Worm (Caenorhabditis elegans) whole organism, L2 larva: ENCODE measurements around the gene srg-4.

ENCODE experiments used
- C34F6.9 ChIP-seq: fragments of 150-350 bp; optimal IDR thresholded peaks from 2 replicates; lab custom pipeline; 2014; ENCODE audit warnings: missing biosample characterization, missing genetic modification characterization
- F13H6.1 ChIP-seq: sonication (generic microtip); optimal IDR thresholded peaks from 2 replicates; lab custom pipeline; 2016; ENCODE audit warnings: missing genetic modification characterization, missing compliant biosample characterization
- R02D3.7 ChIP-seq: fragments of 150-350 bp; optimal IDR thresholded peaks from 2 replicates; lab custom pipeline; 2014; ENCODE audit warnings: missing biosample characterization, missing genetic modification characterization
- Y55F3AM.14 ChIP-seq: fragments of 200-800 bp; sonication (Bioruptor generic); optimal IDR thresholded peaks from 2 replicates; lab custom pipeline; 2018; ENCODE audit warnings: mild to moderate bottlenecking, missing genetic modification characterization, missing compliant biosample characterization
- ZK546.5 ChIP-seq: sonication (generic microtip); optimal IDR thresholded peaks from 2 replicates; lab custom pipeline; 2017; ENCODE audit warnings: missing biosample characterization, missing genetic modification characterization
- alr-1 ChIP-seq: fragments of 150-350 bp; optimal IDR thresholded peaks from 2 replicates; lab custom pipeline; 2014; ENCODE audit warnings: missing biosample characterization, missing genetic modification characterization
- aly-2 ChIP-seq: fragments of 150-350 bp; optimal IDR thresholded peaks from 2 replicates; lab custom pipeline; 2014; ENCODE audit warnings: missing biosample characterization, missing genetic modification characterization
- ama-1 ChIP-seq: fragments of 150-350 bp; optimal IDR thresholded peaks from 2 replicates; lab custom pipeline; 2018; ENCODE audit warnings: inconsistent platforms
- ceh-82 ChIP-seq: fragments of 150-350 bp; optimal IDR thresholded peaks from 2 replicates; lab custom pipeline; 2014; ENCODE audit warnings: missing biosample characterization, missing genetic modification characterization
- crh-2 ChIP-seq: sonication (generic microtip); optimal IDR thresholded peaks from 2 replicates; lab custom pipeline; 2017; ENCODE audit warnings: missing biosample characterization, missing genetic modification characterization
- dmd-4 ChIP-seq: sonication (generic microtip); optimal IDR thresholded peaks from 2 replicates; lab custom pipeline; 2017; ENCODE audit warnings: missing biosample characterization, missing genetic modification characterization
- egl-27 ChIP-seq: sonication (generic microtip); optimal IDR thresholded peaks from 3 replicates; lab custom pipeline; 2017; ENCODE audit warnings: missing biosample characterization, missing genetic modification reagents, missing genetic modification characterization
- elt-1 ChIP-seq: fragments of 150-350 bp; optimal IDR thresholded peaks from 2 replicates; lab custom pipeline; 2014; ENCODE audit warnings: missing biosample characterization, missing genetic modification characterization
- elt-3 ChIP-seq: sonication (generic microtip); optimal IDR thresholded peaks from 2 replicates; lab custom pipeline; 2017; ENCODE audit warnings: missing biosample characterization, missing genetic modification characterization
- fos-1 ChIP-seq: fragments of 150-350 bp; optimal IDR thresholded peaks from 2 replicates; lab custom pipeline; 2014; ENCODE audit warnings: missing biosample characterization, missing genetic modification characterization
- gmeb-1 ChIP-seq: fragments of 150-350 bp; optimal IDR thresholded peaks from 2 replicates; lab custom pipeline; 2014; ENCODE audit warnings: missing biosample characterization, missing genetic modification characterization
- lin-11 ChIP-seq: fragments of 150-350 bp; sonication (generic microtip); optimal IDR thresholded peaks from 2 replicates; lab custom pipeline; 2014; ENCODE audit warnings: missing biosample characterization, missing genetic modification characterization, inconsistent platforms, mixed read lengths
- lin-13 ChIP-seq: fragments of 150-350 bp; optimal IDR thresholded peaks from 2 replicates; lab custom pipeline; 2014; ENCODE audit warnings: missing biosample characterization, missing genetic modification reagents, missing genetic modification characterization
- lin-39 ChIP-seq: fragments of 150-350 bp; optimal IDR thresholded peaks from 2 replicates; lab custom pipeline; 2014; ENCODE audit warnings: missing biosample characterization, missing genetic modification reagents, missing genetic modification characterization
- lsy-2 ChIP-seq, 2 experiments: fragments of 150-350 bp in 1 of 2; sonication (generic microtip) in 1 of 2; optimal IDR thresholded peaks; 2 replicates each; lab custom pipeline; 2014 to 2017; ENCODE audit warnings: missing biosample characterization in 2 of 2, missing genetic modification characterization in 2 of 2
- mab-5 ChIP-seq: fragments of 150-350 bp; optimal IDR thresholded peaks from 2 replicates; lab custom pipeline; 2014; ENCODE audit warnings: missing biosample characterization, missing genetic modification characterization
- mbf-1 ChIP-seq: sonication (generic microtip); optimal IDR thresholded peaks from 2 replicates; lab custom pipeline; 2017; ENCODE audit warnings: missing biosample characterization, missing genetic modification characterization
- mdl-1 ChIP-seq, 2 experiments: fragments of 150-350 bp in 1 of 2; sonication (generic microtip) in 1 of 2; optimal IDR thresholded peaks; 2 replicates each; lab custom pipeline; 2017; ENCODE audit warnings: missing biosample characterization in 2 of 2, missing genetic modification characterization in 2 of 2
- nhr-10 ChIP-seq: sonication (generic microtip); optimal IDR thresholded peaks from 2 replicates; lab custom pipeline; 2017; ENCODE audit warnings: missing biosample characterization, missing genetic modification characterization
- nhr-129 ChIP-seq: fragments of 150-350 bp; optimal IDR thresholded peaks from 2 replicates; lab custom pipeline; 2014; ENCODE audit warnings: missing biosample characterization, missing genetic modification characterization
- nhr-21 ChIP-seq: fragments of 150-350 bp; optimal IDR thresholded peaks from 2 replicates; lab custom pipeline; 2014; ENCODE audit warnings: missing biosample characterization, missing genetic modification characterization
- nhr-23 ChIP-seq: fragments of 150-350 bp; optimal IDR thresholded peaks from 2 replicates; lab custom pipeline; 2014; ENCODE audit warnings: missing biosample characterization, missing genetic modification reagents, missing genetic modification characterization
- nhr-237 ChIP-seq: fragments of 150-350 bp; optimal IDR thresholded peaks from 2 replicates; lab custom pipeline; 2014; ENCODE audit warnings: missing biosample characterization, missing genetic modification characterization
- nhr-25 ChIP-seq: fragments of 150-350 bp; sonication (generic microtip); optimal IDR thresholded peaks from 3 replicates; lab custom pipeline; 2014; ENCODE audit warnings: missing biosample characterization, missing genetic modification characterization
- nhr-6 ChIP-seq: fragments of 150-350 bp; optimal IDR thresholded peaks from 2 replicates; lab custom pipeline; 2014; ENCODE audit warnings: missing biosample characterization, missing genetic modification characterization
- nhr-77 ChIP-seq: fragments of 150-350 bp; optimal IDR thresholded peaks from 2 replicates; lab custom pipeline; 2014; ENCODE audit warnings: missing biosample characterization, missing genetic modification characterization
- peb-1 ChIP-seq: fragments of 150-350 bp; optimal IDR thresholded peaks from 2 replicates; lab custom pipeline; 2014; ENCODE audit warnings: missing biosample characterization, missing genetic modification characterization
- sem-4 ChIP-seq: fragments of 150-350 bp; optimal IDR thresholded peaks from 2 replicates; lab custom pipeline; 2014; ENCODE audit warnings: missing biosample characterization, missing genetic modification reagents, missing genetic modification characterization
- skn-1 ChIP-seq: sonication (generic microtip); optimal IDR thresholded peaks from 2 replicates; lab custom pipeline; 2017; ENCODE audit warnings: missing biosample characterization, missing genetic modification characterization
- sma-3 ChIP-seq: sonication (generic microtip); optimal IDR thresholded peaks from 2 replicates; lab custom pipeline; 2016; ENCODE audit warnings: missing genetic modification reagents, missing genetic modification characterization, missing compliant biosample characterization
- sma-9 ChIP-seq, 2 experiments: fragments of 150-350 bp in 1 of 2; sonication (generic microtip) in 1 of 2; optimal IDR thresholded peaks; 2 replicates each; lab custom pipeline; 2014 to 2016; ENCODE audit warnings: missing genetic modification characterization in 2 of 2, mild to moderate bottlenecking in 1 of 2, missing biosample characterization in 1 of 2, missing compliant biosample characterization in 1 of 2, missing genetic modification reagents in 1 of 2, moderate library complexity in 1 of 2
- snpc-4 ChIP-seq: fragments of 150-350 bp; optimal IDR thresholded peaks from 2 replicates; lab custom pipeline; 2014; ENCODE audit warnings: missing biosample characterization, missing genetic modification characterization
- unc-39 ChIP-seq: fragments of 150-350 bp; optimal IDR thresholded peaks from 2 replicates; lab custom pipeline; 2014; ENCODE audit warnings: missing biosample characterization, missing genetic modification characterization
- unc-55 ChIP-seq: fragments of 150-350 bp; sonication (generic microtip); optimal IDR thresholded peaks from 3 replicates; lab custom pipeline; 2014; ENCODE audit warnings: missing biosample characterization, missing genetic modification reagents, missing genetic modification characterization
- zag-1 ChIP-seq: fragments of 150-350 bp; optimal IDR thresholded peaks from 2 replicates; lab custom pipeline; 2014; ENCODE audit warnings: missing biosample characterization, missing genetic modification characterization
- ztf-1 ChIP-seq: fragments of 200-800 bp; sonication (Bioruptor generic); conservative IDR thresholded peaks from 2 replicates; pipeline ENCODE4 v1.3.6; 2022; ENCODE audit warnings: missing genetic modification characterization, missing compliant biosample characterization
- ztf-11 ChIP-seq: sonication (generic microtip); optimal IDR thresholded peaks from 2 replicates; lab custom pipeline; 2017; ENCODE audit warnings: missing biosample characterization, missing genetic modification characterization
- ztf-4 ChIP-seq: fragments of 150-350 bp; optimal IDR thresholded peaks from 2 replicates; lab custom pipeline; 2014; ENCODE audit warnings: missing biosample characterization, missing genetic modification characterization

The srg-4 gene

DNA sequence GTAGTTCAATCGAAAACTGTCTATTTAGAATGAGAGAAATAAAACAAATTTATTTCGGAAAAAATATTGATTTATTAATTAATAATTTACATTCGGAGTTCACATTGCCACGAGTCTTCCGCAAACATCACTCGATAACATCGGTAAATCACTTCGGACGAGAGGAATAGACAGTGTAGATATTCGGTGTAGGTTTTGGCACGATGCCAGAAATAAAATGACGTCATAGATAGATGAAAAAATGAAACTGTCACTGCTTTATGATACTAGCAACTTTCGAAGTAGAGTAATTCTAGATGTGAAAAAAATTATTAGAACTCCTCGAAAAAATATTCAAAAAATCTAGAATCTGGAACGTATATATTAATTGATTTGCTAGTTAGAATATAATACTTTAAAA lies 17.6 kb upstream of the srg-4 start:
- TF ChIP-seq sma-9 (GFP tag; optimal IDR thresholded peaks at IDR 0.05; lab: Kevin White, UChicago) (peak; percentile 3), sma-9 (tag; optimal IDR thresholded peaks at IDR 0.05; lab: Kevin White, UChicago) (no peak), nhr-25 (tag; lab: Kevin White, UChicago) (no peak), snpc-4 (tag; lab: Kevin White, UChicago) (no peak), F13H6.1 (tag; lab: Kevin White, UChicago) (no peak)

ce11 chrIII:6278301-6278827 lies 16.5 kb upstream of the srg-4 start, which contains the start of gene C18F10.7:
C18F10.7 (minus strand) TSS chrIII:6278351.
- peak; percentile 74 for TF ChIP-seq unc-55 (GFP tag; lab: Kevin White, UChicago)
- TF ChIP-seq ztf-11 (tag; lab: Kevin White, UChicago), result no peak
- TF ChIP-seq dmd-4, result no peak
- no peak for TF ChIP-seq peb-1
- TF ChIP-seq lin-13 (GFP tag; lab: Kevin White, UChicago), result peak; percentile 49
- no peak for TF ChIP-seq elt-1 (tag; lab: Kevin White, UChicago)
- no peak for TF ChIP-seq ztf-4 (tag; lab: Kevin White, UChicago)
- no peak for TF ChIP-seq skn-1
- TF ChIP-seq nhr-77 (tag; lab: Kevin White, UChicago), result no peak
- peak; percentile 55 for TF ChIP-seq egl-27 (tag; lab: Kevin White, UChicago)
- TF ChIP-seq nhr-21 (tag; lab: Kevin White, UChicago), result no peak
- TF ChIP-seq nhr-129 (tag; lab: Kevin White, UChicago), result peak; percentile 57
- TF ChIP-seq ama-1 (lab: Kevin White, UChicago), result no peak
- TF ChIP-seq lin-39 (tag; lab: Kevin White, UChicago), result no peak
- TF ChIP-seq crh-2 (tag; lab: Kevin White, UChicago), result peak; percentile 66
- no peak for TF ChIP-seq ceh-82 (tag; lab: Kevin White, UChicago)
- no peak for TF ChIP-seq zag-1
- peak in 1 of 2 experiments; percentile 80 for TF ChIP-seq lsy-2 (tag; optimal IDR thresholded peaks at IDR 0.05; lab: Kevin White, UChicago)
- TF ChIP-seq mab-5 (tag; lab: Kevin White, UChicago), result peak; percentile 61
- no peak for TF ChIP-seq nhr-237 (tag; lab: Kevin White, UChicago)
- TF ChIP-seq mdl-1 (tag; optimal IDR thresholded peaks at IDR 0.05; lab: Kevin White, UChicago), result peak; percentile 85 to 90
- TF ChIP-seq snpc-4 (tag; lab: Kevin White, UChicago), result peak; percentile 25
- peak; percentile 80 for TF ChIP-seq sem-4 (tag; lab: Kevin White, UChicago)
- no peak for TF ChIP-seq unc-39 (tag; lab: Kevin White, UChicago)
- TF ChIP-seq R02D3.7, result peak; percentile 2
- TF ChIP-seq C34F6.9 (tag; lab: Kevin White, UChicago), result peak; percentile 87
- peak; percentile 54 for TF ChIP-seq fos-1 (tag; lab: Kevin White, UChicago)
- no peak for TF ChIP-seq nhr-25 (tag; lab: Kevin White, UChicago)
- peak; percentile 91 for TF ChIP-seq sma-9 (GFP tag; optimal IDR thresholded peaks at IDR 0.05; lab: Kevin White, UChicago)
- no peak for TF ChIP-seq sma-9 (tag; optimal IDR thresholded peaks at IDR 0.05; lab: Kevin White, UChicago)
- TF ChIP-seq Y55F3AM.14 (GFP tag; lab: Kevin White, UChicago), result no peak
- no peak for TF ChIP-seq lin-11 (tag; lab: Kevin White, UChicago)
- TF ChIP-seq alr-1 (tag; lab: Kevin White, UChicago), result no peak
- peak; percentile 63 for TF ChIP-seq gmeb-1 (tag; lab: Kevin White, UChicago)
- no peak for TF ChIP-seq nhr-10 (tag; lab: Kevin White, UChicago)
- TF ChIP-seq F13H6.1 (tag; lab: Kevin White, UChicago), result peak; percentile 70
- TF ChIP-seq aly-2, result no peak
- TF ChIP-seq mbf-1, result no peak
- TF ChIP-seq elt-3 (tag; lab: Kevin White, UChicago), result no peak
- TF ChIP-seq nhr-23 (tag; lab: Kevin White, UChicago), result no peak
- no peak for TF ChIP-seq nhr-6 (tag; lab: Kevin White, UChicago)
- TF ChIP-seq ztf-1 (GFP tag; lab: Robert Waterston, UW), result no peak
- no peak for TF ChIP-seq ZK546.5 (tag; lab: Kevin White, UChicago)
- peak; percentile 30 for TF ChIP-seq sma-3 (GFP tag; lab: Kevin White, UChicago)
